Worm (Caenorhabditis elegans): ENCODE measurements around the gene srx-38.

DNA sequence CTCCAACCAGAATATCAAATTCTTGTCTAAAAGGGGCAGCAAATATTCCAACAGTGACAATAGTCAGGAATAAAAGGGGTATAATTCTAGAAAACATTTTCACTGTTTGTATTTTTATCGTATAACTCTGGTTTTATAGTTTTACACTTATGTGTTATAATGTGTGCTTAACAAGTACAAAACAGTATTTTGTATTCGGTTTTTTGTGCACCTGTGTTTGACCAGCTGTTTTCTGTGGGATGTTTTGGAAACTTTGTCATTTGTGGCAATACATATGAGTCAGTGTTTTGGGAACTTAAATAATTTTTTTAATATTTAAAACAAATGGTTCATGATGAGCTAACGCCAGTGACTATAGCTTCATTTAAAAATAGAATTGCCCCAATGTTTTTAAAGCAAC is 9.0 kb downstream of the srx-38 start, which contains the start of gene F14F9.6:
- no peak for TF ChIP-seq ztf-23 (GFP tag; IDR thresholded peaks at IDR 0.05)
- no peak for TF ChIP-seq tab-1 (GFP tag; IDR thresholded peaks at IDR 0.05)

Data from whole organism, midembryonic.